Fruit fly (Drosophila melanogaster): ENCODE data around the gene yellow-f2.

The yellow-f2 gene

DNA sequence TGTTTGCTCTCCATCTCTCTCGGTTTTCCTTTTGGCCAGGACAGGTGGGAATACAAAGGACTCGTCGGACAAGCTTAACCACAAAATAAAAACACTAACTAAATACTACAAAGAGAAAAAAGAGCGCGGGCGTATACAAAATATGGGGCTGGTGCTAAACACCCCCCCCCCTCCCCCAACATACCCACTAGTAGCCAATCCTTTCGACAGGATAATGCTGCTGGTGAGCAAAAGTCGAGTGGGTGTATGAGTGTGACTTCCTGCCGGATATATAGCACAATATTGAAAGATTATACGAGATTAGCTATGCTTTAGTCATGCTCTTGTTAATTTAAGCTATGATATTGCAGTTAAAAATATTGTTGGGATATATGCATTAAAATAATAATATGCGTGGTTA lies 19.7 kb downstream of the yellow-f2 start:
- TF ChIP-seq CG8301 (tag; optimal IDR thresholded peaks at IDR 0.05) (no peak), CG8159 (tag; optimal IDR thresholded peaks at IDR 0.05) (no peak), CG14655 (GFP tag; optimal IDR thresholded peaks at IDR 0.05) (no peak), D1 (tag; optimal IDR thresholded peaks at IDR 0.05) (no peak), CG13204 (GFP tag; optimal IDR thresholded peaks at IDR 0.05) (no peak), CG34367 (tag; optimal IDR thresholded peaks at IDR 0.05) (no peak), gl (tag; optimal IDR thresholded peaks at IDR 0.05) (no peak), CG12605 (GFP tag; IDR thresholded peaks at IDR 0.05) (no peak), Snoo (tag; optimal IDR thresholded peaks at IDR 0.05) (no peak), CG15710 (tag; optimal IDR thresholded peaks at IDR 0.05) (no peak)

DNA sequence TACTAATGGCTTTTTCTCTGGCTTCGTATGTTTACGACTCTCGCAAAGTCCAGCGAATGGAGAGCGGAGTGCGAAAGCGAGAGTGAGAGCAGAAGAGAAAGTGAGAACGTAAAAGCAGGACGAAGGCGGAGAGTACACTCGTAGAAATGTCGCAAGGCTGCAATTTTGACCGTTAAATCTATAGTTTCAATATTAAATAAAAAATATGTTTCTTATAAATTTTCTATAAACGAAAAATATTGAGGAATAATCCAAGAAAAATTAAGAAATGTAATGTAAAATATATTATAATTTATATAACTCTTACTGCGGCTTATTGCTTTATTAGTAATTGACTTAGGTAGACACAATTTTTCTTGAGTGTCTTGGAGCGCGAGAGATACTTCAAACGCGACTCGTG lies 20.5 kb downstream of the yellow-f2 start:
- TF ChIP-seq CG32121 (GFP tag; IDR thresholded peaks at IDR 0.05) = no peak
- peak; percentile 63 for TF ChIP-seq Pif1B (GFP tag; optimal IDR thresholded peaks at IDR 0.05)
- no peak for TF ChIP-seq fd96Ca (GFP tag; IDR thresholded peaks at IDR 0.05)
- TF ChIP-seq gl (tag; optimal IDR thresholded peaks at IDR 0.05) = no peak
- TF ChIP-seq CG8301 (tag; optimal IDR thresholded peaks at IDR 0.05) = no peak
- no peak for TF ChIP-seq EcR (GFP tag; optimal IDR thresholded peaks at IDR 0.05)
- no peak for TF ChIP-seq D1 (tag; optimal IDR thresholded peaks at IDR 0.05)
- TF ChIP-seq rn (GFP tag; IDR thresholded peaks at IDR 0.05) = no peak
- peak; percentile 53 for TF ChIP-seq CG14655 (GFP tag; optimal IDR thresholded peaks at IDR 0.05)
- TF ChIP-seq Ets98B (GFP tag; IDR thresholded peaks at IDR 0.05) = no peak
- no peak for TF ChIP-seq CG12605 (GFP tag; IDR thresholded peaks at IDR 0.05)
- no peak for TF ChIP-seq CG10348 (GFP tag; IDR thresholded peaks at IDR 0.05)
- TF ChIP-seq CG17806 (tag; optimal IDR thresholded peaks at IDR 0.05) = no peak
- peak; percentile 22 for TF ChIP-seq Pif1A (GFP tag; optimal IDR thresholded peaks at IDR 0.05)
- TF ChIP-seq CG9948 (tag; optimal IDR thresholded peaks at IDR 0.05) = peak; percentile 43
- 0 out of 3 replicates have a peak, but pooled peaks have one; percentile 23 for TF ChIP-seq CG4496 (GFP tag; IDR thresholded peaks at IDR 0.05)

- TF ChIP-seq Pif1A (GFP tag; optimal IDR thresholded peaks at IDR 0.05) (no peak), Pif1B (GFP tag; optimal IDR thresholded peaks at IDR 0.05) (no peak), Snoo (tag; optimal IDR thresholded peaks at IDR 0.05) (no peak), CG17806 (tag; optimal IDR thresholded peaks at IDR 0.05) (no peak), gl (tag; optimal IDR thresholded peaks at IDR 0.05) (no peak), CG14655 (GFP tag; optimal IDR thresholded peaks at IDR 0.05) (no peak), CG8301 (tag; optimal IDR thresholded peaks at IDR 0.05) (no peak), Ets98B (GFP tag; IDR thresholded peaks at IDR 0.05) (no peak), CG12605 (GFP tag; IDR thresholded peaks at IDR 0.05) (no peak), CG8159 (tag; optimal IDR thresholded peaks at IDR 0.05) (no peak), CG15710 (tag; optimal IDR thresholded peaks at IDR 0.05) (no peak), CG9948 (tag; optimal IDR thresholded peaks at IDR 0.05) (no peak), EcR (GFP tag; optimal IDR thresholded peaks at IDR 0.05) (no peak)
Observed at dm6 chr3R:12972106-12972505, 22.8 kb downstream of the yellow-f2 start.

dm6 chr3R:12967612-12968011 lies 27.3 kb downstream of the yellow-f2 start, which contains the start of the genes CG14384 and grsm:
Gene CG14384 (minus strand): TSS chr3R:12967712.
Gene grsm (minus strand): TSS chr3R:12967712.
- TF ChIP-seq Pif1B (GFP tag; optimal IDR thresholded peaks at IDR 0.05) (no peak), CG8159 (tag; optimal IDR thresholded peaks at IDR 0.05) (no peak), EcR (GFP tag; optimal IDR thresholded peaks at IDR 0.05) (no peak), gl (tag; optimal IDR thresholded peaks at IDR 0.05) (no peak), CG15710 (tag; optimal IDR thresholded peaks at IDR 0.05) (no peak), CG32121 (GFP tag; IDR thresholded peaks at IDR 0.05) (no peak), fd96Ca (GFP tag; IDR thresholded peaks at IDR 0.05) (no peak), CG34367 (tag; optimal IDR thresholded peaks at IDR 0.05) (no peak), Snoo (tag; optimal IDR thresholded peaks at IDR 0.05) (no peak), CG12605 (GFP tag; IDR thresholded peaks at IDR 0.05) (no peak), CG14655 (GFP tag; optimal IDR thresholded peaks at IDR 0.05) (no peak), CG4496 (GFP tag; IDR thresholded peaks at IDR 0.05) (no peak), Pif1A (GFP tag; optimal IDR thresholded peaks at IDR 0.05) (no peak), CG10348 (GFP tag; IDR thresholded peaks at IDR 0.05) (no peak), CG8301 (tag; optimal IDR thresholded peaks at IDR 0.05) (no peak), CG17806 (tag; optimal IDR thresholded peaks at IDR 0.05) (no peak), D1 (tag; optimal IDR thresholded peaks at IDR 0.05) (no peak), rn (GFP tag; IDR thresholded peaks at IDR 0.05) (no peak)

dm6 chr3R:12964043-12964442 lies 30.9 kb downstream of the yellow-f2 start:
- TF ChIP-seq EcR (GFP tag; optimal IDR thresholded peaks at IDR 0.05) = no peak
- TF ChIP-seq CG14655 (GFP tag; optimal IDR thresholded peaks at IDR 0.05) = no peak
- no peak for TF ChIP-seq CG8159 (tag; optimal IDR thresholded peaks at IDR 0.05)
- TF ChIP-seq CG4496 (GFP tag; IDR thresholded peaks at IDR 0.05) = no peak
- TF ChIP-seq Ets98B (GFP tag; IDR thresholded peaks at IDR 0.05) = no peak
- no peak for TF ChIP-seq Pif1B (GFP tag; optimal IDR thresholded peaks at IDR 0.05)
- no peak for TF ChIP-seq CG17806 (tag; optimal IDR thresholded peaks at IDR 0.05)
- no peak for TF ChIP-seq D1 (tag; optimal IDR thresholded peaks at IDR 0.05)
- TF ChIP-seq CG32121 (GFP tag; IDR thresholded peaks at IDR 0.05) = no peak
- TF ChIP-seq Pif1A (GFP tag; optimal IDR thresholded peaks at IDR 0.05) = no peak
- no peak for TF ChIP-seq CG13204 (GFP tag; optimal IDR thresholded peaks at IDR 0.05)
- no peak for TF ChIP-seq Snoo (tag; optimal IDR thresholded peaks at IDR 0.05)
- TF ChIP-seq gl (tag; optimal IDR thresholded peaks at IDR 0.05) = no peak
- no peak for TF ChIP-seq CG12605 (GFP tag; IDR thresholded peaks at IDR 0.05)
- no peak for TF ChIP-seq CG34367 (tag; optimal IDR thresholded peaks at IDR 0.05)
- no peak for TF ChIP-seq CG8301 (tag; optimal IDR thresholded peaks at IDR 0.05)
- TF ChIP-seq fd96Ca (GFP tag; IDR thresholded peaks at IDR 0.05) = no peak
- TF ChIP-seq rn (GFP tag; IDR thresholded peaks at IDR 0.05) = no peak
- no peak for TF ChIP-seq CG10348 (GFP tag; IDR thresholded peaks at IDR 0.05)

DNA sequence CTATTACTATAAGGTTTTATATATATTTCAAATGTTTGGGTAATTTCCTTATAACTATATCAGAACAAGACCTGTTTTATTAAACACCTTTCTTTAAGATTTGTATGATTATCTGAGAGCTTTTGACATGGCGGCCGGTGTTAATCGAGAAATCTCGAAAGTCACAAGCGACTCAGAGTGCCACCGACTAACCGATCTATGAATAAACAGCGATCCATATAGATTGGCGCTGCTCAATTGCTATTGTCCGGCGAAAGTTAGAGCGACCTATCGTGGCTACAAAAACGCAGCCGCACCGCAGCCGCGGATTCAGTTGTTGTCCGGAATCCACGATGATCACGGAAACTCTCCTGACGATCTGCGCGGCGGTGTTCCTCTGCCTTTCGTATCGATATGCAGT lies 31.5 kb downstream of the yellow-f2 start, which contains the start of gene Cyp304a1:
Cyp304a1 (plus strand) TSS at position 301 of the 400 bp plus-strand sequence.
- TF ChIP-seq gl (tag; optimal IDR thresholded peaks at IDR 0.05) (no peak), Ets98B (GFP tag; IDR thresholded peaks at IDR 0.05) (no peak), fd96Ca (GFP tag; IDR thresholded peaks at IDR 0.05) (no peak), CG10348 (GFP tag; IDR thresholded peaks at IDR 0.05) (no peak), CG17806 (tag; optimal IDR thresholded peaks at IDR 0.05) (no peak), EcR (GFP tag; optimal IDR thresholded peaks at IDR 0.05) (no peak), CG32121 (GFP tag; IDR thresholded peaks at IDR 0.05) (no peak), Pif1A (GFP tag; optimal IDR thresholded peaks at IDR 0.05) (no peak), D1 (tag; optimal IDR thresholded peaks at IDR 0.05) (no peak), CG4496 (GFP tag; IDR thresholded peaks at IDR 0.05) (no peak), CG13204 (GFP tag; optimal IDR thresholded peaks at IDR 0.05) (no peak), Pif1B (GFP tag; optimal IDR thresholded peaks at IDR 0.05) (no peak), CG12605 (GFP tag; IDR thresholded peaks at IDR 0.05) (no peak), CG15710 (tag; optimal IDR thresholded peaks at IDR 0.05) (no peak), CG34367 (tag; optimal IDR thresholded peaks at IDR 0.05) (no peak)
